Fruit fly (Drosophila melanogaster): ENCODE measurements around the gene Hsc70-4.

The Hsc70-4 gene

dm6 chr3R:15275158-15275623 is 32.7 kb downstream of the Hsc70-4 start, which contains the start of the genes Cp190 and CG4338 (continued):
- TF ChIP-seq CG7987 (GFP tag; optimal IDR thresholded peaks at IDR 0.05) (peak; percentile 87), CTCF (GFP tag; optimal IDR thresholded peaks at IDR 0.05) (peak; percentile 68), CG2120 (GFP tag; optimal IDR thresholded peaks at IDR 0.05) (peak; percentile 97), corto (GFP tag; optimal IDR thresholded peaks at IDR 0.05) (no peak), CG12391 (tag; optimal IDR thresholded peaks at IDR 0.05) (peak; percentile 99), CG4360 (GFP tag; IDR thresholded peaks at IDR 0.05) (peak; percentile 71), cg (GFP tag; optimal IDR thresholded peaks at IDR 0.05) (peak; percentile 10), fd3F (GFP tag; optimal IDR thresholded peaks at IDR 0.05) (peak; percentile 98), D19A (tag; optimal IDR thresholded peaks at IDR 0.05) (peak; percentile 96), mirr (GFP tag; optimal IDR thresholded peaks at IDR 0.05) (peak; percentile 97), CG32772 (GFP tag; IDR thresholded peaks at IDR 0.05) (peak; percentile 97), CG18599 (GFP tag; optimal IDR thresholded peaks at IDR 0.05) (peak; percentile 98), CG10274 (GFP tag; optimal IDR thresholded peaks at IDR 0.05) (peak; percentile 90), pzg (GFP tag; optimal IDR thresholded peaks at IDR 0.05) (peak; percentile 78), Max (GFP tag; optimal IDR thresholded peaks at IDR 0.05) (peak; percentile 98), Eip74EF (GFP tag; optimal IDR thresholded peaks at IDR 0.05) (peak in 1 of 2 experiments; percentile 98), CG10654 (GFP tag; optimal IDR thresholded peaks at IDR 0.05) (peak; percentile 97), CG11560 (tag; IDR thresholded peaks at IDR 0.05) (peak; percentile 90), CG8388 (GFP tag; optimal IDR thresholded peaks at IDR 0.05) (peak; percentile 98), maf-S (GFP tag; optimal IDR thresholded peaks at IDR 0.05) (peak; percentile 83), gro (GFP tag; optimal IDR thresholded peaks at IDR 0.05) (peak; percentile 87), CG8281 (tag; optimal IDR thresholded peaks at IDR 0.05) (peak; percentile 93), btn (GFP tag; optimal IDR thresholded peaks at IDR 0.05) (peak; percentile 35), CG4854 (GFP tag; optimal IDR thresholded peaks at IDR 0.05) (peak; percentile 91), bbx (GFP tag; IDR thresholded peaks at IDR 0.05; ENCODE audit: partially characterized antibody) (peak; percentile 78), B-H2 (GFP tag; optimal IDR thresholded peaks at IDR 0.05) (peak; percentile 99), CG6813 (GFP tag; optimal IDR thresholded peaks at IDR 0.05) (peak; percentile 94), eyg (GFP tag; optimal IDR thresholded peaks at IDR 0.05) (peak; percentile 78), crp (GFP tag; optimal IDR thresholded peaks at IDR 0.05) (peak; percentile 6 to 70), CG10267 (tag; optimal IDR thresholded peaks at IDR 0.05) (peak; percentile 96), rib (GFP tag; IDR thresholded peaks at IDR 0.05) (peak; percentile 91), CG32532 (GFP tag; IDR thresholded peaks at IDR 0.05) (peak; percentile 98), Ravus (GFP tag; IDR thresholded peaks at IDR 0.05) (peak; percentile 89), CG13296 (GFP tag; optimal IDR thresholded peaks at IDR 0.05) (peak; percentile 99), emc (GFP tag; optimal IDR thresholded peaks at IDR 0.05) (peak; percentile 78), sug (tag; optimal IDR thresholded peaks at IDR 0.05) (peak; percentile 99), seq (GFP tag; IDR thresholded peaks at IDR 0.05) (peak; percentile 96), TFAM (GFP tag; optimal IDR thresholded peaks at IDR 0.05) (peak; percentile 86), jumu (GFP tag; optimal IDR thresholded peaks at IDR 0.05) (peak; percentile 86), oc (tag; optimal IDR thresholded peaks at IDR 0.05) (peak; percentile 98), gce (GFP tag; IDR thresholded peaks at IDR 0.05) (peak; percentile 94), tup (GFP tag; optimal IDR thresholded peaks at IDR 0.05) (peak; percentile 91), CoRest (tag; optimal IDR thresholded peaks at IDR 0.05) (peak; percentile 100), CG10431 (GFP tag; optimal IDR thresholded peaks at IDR 0.05) (peak; percentile 96), dmrt99B (tag; optimal IDR thresholded peaks at IDR 0.05) (peak; percentile 98), NC2α (GFP tag; optimal IDR thresholded peaks at IDR 0.05) (peak; percentile 72), trh (GFP tag; optimal IDR thresholded peaks at IDR 0.05) (peak; percentile 95), ttk (GFP tag; IDR thresholded peaks at IDR 0.05) (peak; percentile 96), Bdp1 (GFP tag; optimal IDR thresholded peaks at IDR 0.05) (peak; percentile 87), CG14014 (GFP tag; IDR thresholded peaks at IDR 0.05) (peak; percentile 97)
